Fruit fly (Drosophila melanogaster) whole organism, embryonic: ENCODE results near the gene CG10512.

Experiments
- B-H2 ChIP-seq: fragments of 200-800 bp; sonication (Bioruptor generic); optimal IDR thresholded peaks from 2 replicates; lab custom pipeline; 2018; ENCODE audit warnings: missing biosample characterization, mild to moderate bottlenecking, missing genetic modification characterization
- CG10565 ChIP-seq: fragments of 200-800 bp; sonication (Bioruptor generic); optimal IDR thresholded peaks from 3 replicates; lab custom pipeline; 2016; ENCODE audit warnings: missing biosample characterization, mild to moderate bottlenecking, missing genetic modification characterization
- CG11456 ChIP-seq: fragments of 200-800 bp; sonication (Bioruptor generic); IDR thresholded peaks from 3 replicates; pipeline ENCODE4 v1.3.6; 2022; ENCODE audit warnings: missing biosample characterization, missing genetic modification characterization
- CG11695 ChIP-seq: fragments of 200-800 bp; sonication (Bioruptor generic); IDR thresholded peaks from 3 replicates; pipeline ENCODE4 v1.3.6; 2022; ENCODE audit warnings: missing biosample characterization, missing genetic modification characterization
- CG12071 ChIP-seq: fragments of 200-800 bp; sonication (Bioruptor generic); optimal IDR thresholded peaks from 3 replicates; lab custom pipeline; 2018; ENCODE audit warnings: missing biosample characterization, mild to moderate bottlenecking, missing genetic modification characterization
- CG12104 ChIP-seq: fragments of 200-800 bp; sonication (Bioruptor generic); optimal IDR thresholded peaks from 3 replicates; lab custom pipeline; 2016; ENCODE audit warnings: missing biosample characterization, missing genetic modification characterization
- CG13287 ChIP-seq: fragments of 200-800 bp; sonication (Bioruptor generic); IDR thresholded peaks from 2 replicates; pipeline ENCODE4 v1.3.6; 2022; ENCODE audit warnings: missing biosample characterization, missing genetic modification characterization; ENCODE audit not compliant: partially characterized antibody
- CG15514 ChIP-seq: fragments of 200-800 bp; sonication (Bioruptor generic); optimal IDR thresholded peaks from 3 replicates; lab custom pipeline; 2017; ENCODE audit warnings: missing biosample characterization, missing genetic modification characterization, mild to moderate bottlenecking, moderate library complexity, missing genetic modification reagents
- CG15696 ChIP-seq: fragments of 200-800 bp; sonication (Bioruptor generic); optimal IDR thresholded peaks from 2 replicates; lab custom pipeline; 2019; ENCODE audit warnings: missing biosample characterization, mild to moderate bottlenecking, missing genetic modification characterization, moderate library complexity
- CG16779 ChIP-seq: fragments of 200-800 bp; sonication (Bioruptor generic); IDR thresholded peaks from 2 replicates; pipeline ENCODE4 v1.3.6; 2022; ENCODE audit warnings: missing biosample characterization, missing genetic modification characterization
- CG3163 ChIP-seq: fragments of 200-800 bp; sonication (Bioruptor generic); optimal IDR thresholded peaks from 3 replicates; lab custom pipeline; 2016; ENCODE audit warnings: missing biosample characterization, missing genetic modification characterization
- CG34422 ChIP-seq: fragments of 200-800 bp; sonication (Bioruptor generic); IDR thresholded peaks from 3 replicates; pipeline ENCODE4 v1.3.6; 2022; ENCODE audit warnings: missing biosample characterization, missing genetic modification characterization
- CG42726 ChIP-seq: fragments of 200-800 bp; sonication (Bioruptor generic); IDR thresholded peaks from 2 replicates; pipeline ENCODE4 v1.3.6; 2022; ENCODE audit warnings: missing biosample characterization, missing genetic modification characterization; ENCODE audit not compliant: partially characterized antibody
- CG4404 ChIP-seq: fragments of 200-800 bp; sonication (Bioruptor generic); IDR thresholded peaks from 2 replicates; pipeline ENCODE4 v1.3.6; 2022; ENCODE audit warnings: missing biosample characterization, missing genetic modification characterization
- CG6791 ChIP-seq: fragments of 200-800 bp; sonication (Bioruptor generic); IDR thresholded peaks from 3 replicates; pipeline ENCODE4 v1.3.6; 2022; ENCODE audit warnings: missing biosample characterization, missing genetic modification characterization; ENCODE audit not compliant: partially characterized antibody
- CG8290 ChIP-seq, 3 experiments: fragments of 200-800 bp; sonication (Bioruptor generic); optimal IDR thresholded peaks; 2 replicates each; lab custom pipeline; 2016 to 2019; ENCODE audit warnings: missing biosample characterization in 3 of 3, missing genetic modification characterization in 3 of 3, mild to moderate bottlenecking in 2 of 3, moderate library complexity in 1 of 3
- CG9932 ChIP-seq: fragments of 200-800 bp; sonication (Bioruptor generic); IDR thresholded peaks from 2 replicates; pipeline ENCODE4 v1.3.6; 2022; ENCODE audit warnings: missing biosample characterization, missing genetic modification characterization
- D19A ChIP-seq: fragments of 200-800 bp; optimal IDR thresholded peaks from 3 replicates; lab custom pipeline; 2019; ENCODE audit warnings: missing biosample characterization, mild to moderate bottlenecking, missing genetic modification characterization, moderate library complexity
- D19B ChIP-seq: fragments of 200-800 bp; sonication (Bioruptor generic); optimal IDR thresholded peaks from 2 replicates; lab custom pipeline; 2017; ENCODE audit warnings: missing biosample characterization, mild to moderate bottlenecking, missing genetic modification characterization
- Deaf1 ChIP-seq: fragments of 200-800 bp; optimal IDR thresholded peaks from 3 replicates; lab custom pipeline; 2019; ENCODE audit warnings: missing biosample characterization, mild to moderate bottlenecking, missing genetic modification characterization, moderate library complexity
- Eip74EF ChIP-seq, 2 experiments: fragments of 200-800 bp in 1 of 2; fragments of >200 bp in 1 of 2; sonication (Bioruptor generic) in 1 of 2; optimal IDR thresholded peaks; 2 replicates each; lab custom pipeline; 2017 to 2019; ENCODE audit warnings: missing biosample characterization in 2 of 2, missing genetic modification characterization in 2 of 2, mild to moderate bottlenecking in 1 of 2, moderate library complexity in 1 of 2
- Hey ChIP-seq: fragments of 200-800 bp; sonication (Bioruptor generic); optimal IDR thresholded peaks from 3 replicates; lab custom pipeline; 2018; ENCODE audit warnings: missing biosample characterization, mild to moderate bottlenecking, missing genetic modification characterization
- Kr ChIP-seq: fragments of 200-800 bp; sonication (Bioruptor generic); optimal IDR thresholded peaks from 2 replicates; lab custom pipeline; 2017; ENCODE audit warnings: missing biosample characterization, mild to moderate bottlenecking, missing genetic modification characterization
- Med ChIP-seq: fragments of 200-800 bp; sonication (Bioruptor generic); peaks from one replicate; lab custom pipeline; 2016; ENCODE audit warnings: missing biosample characterization, missing genetic modification characterization, mild to moderate bottlenecking, inconsistent platforms, moderate library complexity
- Mrtf ChIP-seq: fragments of 200-800 bp; sonication (Bioruptor generic); IDR thresholded peaks from 3 replicates; pipeline ENCODE4 v1.3.6; 2022; ENCODE audit warnings: missing biosample characterization, missing genetic modification characterization
- PHDP ChIP-seq: fragments of 200-800 bp; sonication (Bioruptor generic); optimal IDR thresholded peaks from 3 replicates; lab custom pipeline; 2018; ENCODE audit warnings: missing biosample characterization, mild to moderate bottlenecking, missing genetic modification characterization, moderate library complexity
- abd-A ChIP-seq: fragments of 200-800 bp; sonication (Bioruptor generic); optimal IDR thresholded peaks from 3 replicates; lab custom pipeline; 2019; ENCODE audit warnings: missing biosample characterization, mild to moderate bottlenecking, missing genetic modification characterization, moderate library complexity
- aop ChIP-seq: fragments of 200-800 bp; sonication (Bioruptor generic); IDR thresholded peaks from 2 replicates; pipeline ENCODE4 v1.3.6; 2022; ENCODE audit warnings: missing biosample characterization, missing genetic modification characterization
- dpn ChIP-seq, 2 experiments: fragments of 200-800 bp; sonication (Bioruptor generic); optimal IDR thresholded peaks; 3 replicates each; lab custom pipeline; 2016; ENCODE audit warnings: missing biosample characterization in 2 of 2, missing genetic modification characterization in 2 of 2
- dysf ChIP-seq: fragments of 200-800 bp; sonication (Bioruptor generic); IDR thresholded peaks from 3 replicates; pipeline ENCODE4 v1.3.6; 2022; ENCODE audit warnings: missing biosample characterization, missing genetic modification characterization
- ewg ChIP-seq: fragments of 200-800 bp; sonication (Bioruptor generic); optimal IDR thresholded peaks from 3 replicates; lab custom pipeline; 2017; ENCODE audit warnings: mild to moderate bottlenecking, missing biosample characterization, missing genetic modification reagents, missing genetic modification characterization
- ftz-f1 ChIP-seq: fragments of 200-800 bp; sonication (Bioruptor generic); optimal IDR thresholded peaks from 2 replicates; lab custom pipeline; 2016; ENCODE audit warnings: missing biosample characterization, missing genetic modification characterization
- gcm2 ChIP-seq: fragments of 200-800 bp; sonication (Bioruptor generic); optimal IDR thresholded peaks from 2 replicates; lab custom pipeline; 2016; ENCODE audit warnings: missing biosample characterization, missing genetic modification characterization
- jing ChIP-seq: fragments of 200-800 bp; sonication (Bioruptor generic); optimal IDR thresholded peaks from 2 replicates; lab custom pipeline; 2018; ENCODE audit warnings: missing biosample characterization, mild to moderate bottlenecking, missing genetic modification characterization
- mld ChIP-seq: fragments of 200-800 bp; sonication (Bioruptor generic); IDR thresholded peaks from 3 replicates; pipeline ENCODE4 v1.3.6; 2022; ENCODE audit warnings: missing biosample characterization, missing genetic modification characterization; ENCODE audit not compliant: partially characterized antibody
- nerfin-1 ChIP-seq: fragments of 200-800 bp; sonication (Bioruptor generic); optimal IDR thresholded peaks from 3 replicates; lab custom pipeline; 2019; ENCODE audit warnings: missing biosample characterization, mild to moderate bottlenecking, missing genetic modification characterization, moderate library complexity
- onecut ChIP-seq: fragments of 200-800 bp; sonication (Bioruptor generic); IDR thresholded peaks from 2 replicates; pipeline ENCODE4 v1.3.6; 2022; ENCODE audit warnings: missing biosample characterization, missing genetic modification characterization
- ranshi ChIP-seq: fragments of 200-800 bp; sonication (Bioruptor generic); IDR thresholded peaks from 2 replicates; pipeline ENCODE4 v1.3.6; 2022; ENCODE audit warnings: missing biosample characterization, missing genetic modification characterization
- row ChIP-seq: fragments of 200-800 bp; sonication (Bioruptor generic); IDR thresholded peaks from 3 replicates; pipeline ENCODE4 v1.3.6; 2022; ENCODE audit warnings: missing biosample characterization, missing genetic modification characterization
- scrt ChIP-seq: fragments of 200-800 bp; sonication (Bioruptor generic); optimal IDR thresholded peaks from 2 replicates; lab custom pipeline; 2018; ENCODE audit warnings: missing biosample characterization, mild to moderate bottlenecking, missing genetic modification characterization, moderate library complexity
- sd ChIP-seq: fragments of 200-800 bp; sonication (Bioruptor generic); optimal IDR thresholded peaks from 3 replicates; lab custom pipeline; 2018; ENCODE audit warnings: missing biosample characterization, mild to moderate bottlenecking, missing genetic modification characterization, moderate library complexity
- slbo ChIP-seq: fragments of 200-800 bp; sonication (Bioruptor generic); IDR thresholded peaks from 2 replicates; pipeline ENCODE4 v1.3.6; 2022; ENCODE audit warnings: missing biosample characterization, missing genetic modification characterization
- sna ChIP-seq: fragments of 200-800 bp; sonication (Bioruptor generic); IDR thresholded peaks from 2 replicates; pipeline ENCODE4 v1.3.6; 2022; ENCODE audit warnings: missing biosample characterization, missing genetic modification characterization; ENCODE audit not compliant: partially characterized antibody
- sqz ChIP-seq: fragments of 200-800 bp; sonication (Bioruptor generic); optimal IDR thresholded peaks from 3 replicates; lab custom pipeline; 2018; ENCODE audit warnings: missing biosample characterization, mild to moderate bottlenecking, missing genetic modification characterization
- ttk ChIP-seq: fragments of 200-800 bp; sonication (Bioruptor generic); IDR thresholded peaks from 2 replicates; pipeline ENCODE4 v2.1.2; 2022; ENCODE audit warnings: missing biosample characterization, missing genetic modification characterization
- wdn ChIP-seq: fragments of 200-800 bp; sonication (Bioruptor generic); IDR thresholded peaks from 2 replicates; pipeline ENCODE4 v1.3.6; 2022; ENCODE audit warnings: missing biosample characterization, missing genetic modification characterization
- zen2 ChIP-seq: fragments of 200-800 bp; sonication (Bioruptor generic); IDR thresholded peaks from 3 replicates; pipeline ENCODE4 v1.3.6; 2022; ENCODE audit warnings: missing biosample characterization, missing genetic modification characterization; ENCODE audit not compliant: partially characterized antibody

CG10512 gene

dm6 chr3L:21193170-21193569, 9.6 kb upstream of the CG10512 start, which contains the start of gene CG42337:
CG42337 (minus strand) TSS chr3L:21193363.
- TF ChIP-seq ewg (GFP tag; lab: Kevin White, UChicago), result peak; percentile 28
- peak; percentile 33 for TF ChIP-seq Deaf1 (tag; lab: Kevin White, UChicago)
- 0 out of 3 replicates have a peak, but pooled peaks have one; percentile 29 for TF ChIP-seq CG34422 (GFP tag; lab: Robert Waterston, UW)
- TF ChIP-seq D19A (tag; lab: Kevin White, UChicago), result no peak
- peak; percentile 28; the same call in 1 of the 2 replicates for TF ChIP-seq slbo (GFP tag; lab: Robert Waterston, UW)
- peak; percentile 71 for TF ChIP-seq Med
- TF ChIP-seq CG16779 (GFP tag; lab: Robert Waterston, UW), result peak; percentile 88
- no peak for TF ChIP-seq dysf
- no peak for TF ChIP-seq CG10565 (GFP tag; lab: Kevin White, UChicago)
- TF ChIP-seq CG3163 (GFP tag; lab: Kevin White, UChicago), result peak; percentile 33
- TF ChIP-seq CG8290 (GFP tag; optimal IDR thresholded peaks at IDR 0.05; lab: Kevin White, UChicago), result no peak
- TF ChIP-seq CG8290 (tag; optimal IDR thresholded peaks at IDR 0.05; lab: Kevin White, UChicago), result peak in 1 of 2 experiments; percentile 7
- no peak for TF ChIP-seq wdn (GFP tag; lab: Robert Waterston, UW)
- TF ChIP-seq CG42726 (GFP tag; lab: Robert Waterston, UW), result 0 out of 2 replicates have a peak, but pooled peaks have one; percentile 14
- TF ChIP-seq mld, result 0 out of 3 replicates have a peak, but pooled peaks have one; percentile 22
- TF ChIP-seq Mrtf (GFP tag; lab: Robert Waterston, UW), result 0 out of 3 replicates have a peak, but pooled peaks have one; percentile 37
- TF ChIP-seq scrt (GFP tag; lab: Kevin White, UChicago), result peak; percentile 3
- TF ChIP-seq Kr (GFP tag; lab: Kevin White, UChicago), result no peak
- TF ChIP-seq CG11695 (GFP tag; lab: Robert Waterston, UW), result 0 out of 3 replicates have a peak, but pooled peaks have one; percentile 10
- TF ChIP-seq PHDP (tag; lab: Kevin White, UChicago), result no peak
- TF ChIP-seq CG11456 (GFP tag; lab: Robert Waterston, UW), result 0 out of 3 replicates have a peak, but pooled peaks have one; percentile 35

dm6 chr3L:21194392-21194925, 8.3 kb upstream of the CG10512 start:
- TF ChIP-seq CG12071 (GFP tag; lab: Kevin White, UChicago) (no peak), CG9932 (GFP tag; lab: Robert Waterston, UW) (no peak), D19B (no peak), abd-A (tag; lab: Kevin White, UChicago) (peak; percentile 10), Deaf1 (tag; lab: Kevin White, UChicago) (peak; percentile 53), gcm2 (GFP tag; lab: Kevin White, UChicago) (no peak), scrt (GFP tag; lab: Kevin White, UChicago) (peak; percentile 2), CG15696 (tag; lab: Kevin White, UChicago) (no peak), row (GFP tag; lab: Robert Waterston, UW) (0 out of 3 replicates have a peak, but pooled peaks have one; percentile 9), CG13287 (no peak), zen2 (GFP tag; lab: Robert Waterston, UW) (0 out of 3 replicates have a peak, but pooled peaks have one; percentile 8), Hey (tag; lab: Kevin White, UChicago) (peak; percentile 29), CG4404 (no peak), CG15514 (GFP tag; lab: Kevin White, UChicago) (peak; percentile 12), sna (no peak), dpn (GFP tag; optimal IDR thresholded peaks at IDR 0.05; lab: Kevin White, UChicago) (no peak), CG12104 (GFP tag; lab: Kevin White, UChicago) (no peak), jing (GFP tag; lab: Kevin White, UChicago) (no peak), sd (tag; lab: Kevin White, UChicago) (peak; percentile 65), ranshi (GFP tag; lab: Robert Waterston, UW) (0 out of 2 replicates have a peak, but pooled peaks have one; percentile 11), ttk (no peak), B-H2 (no peak), CG6791 (GFP tag; lab: Robert Waterston, UW) (no peak), Eip74EF (GFP tag; optimal IDR thresholded peaks at IDR 0.05; lab: Kevin White, UChicago) (no peak), nerfin-1 (tag; lab: Kevin White, UChicago) (peak; percentile 85), onecut (GFP tag; lab: Robert Waterston, UW) (peak; percentile 87), sqz (GFP tag; lab: Kevin White, UChicago) (peak; percentile 70), aop (GFP tag; lab: Robert Waterston, UW) (no peak), ftz-f1 (GFP tag; lab: Kevin White, UChicago) (no peak)
